Worm (Caenorhabditis elegans) whole organism, mixed stage, embryonic: ENCODE results near the gene tat-1.

ENCODE experiments used
- M03D4.4 ChIP-seq: sonication (generic microtip); optimal IDR thresholded peaks from 2 replicates; lab custom pipeline; 2017; ENCODE audit warnings: mild to moderate bottlenecking, missing genetic modification characterization, missing compliant biosample characterization
- bed-3 ChIP-seq: fragments of 200-800 bp; sonication (Bioruptor generic); optimal IDR thresholded peaks from 3 replicates; lab custom pipeline; 2018; ENCODE audit warnings: mild to moderate bottlenecking, missing genetic modification characterization, moderate library complexity, missing compliant biosample characterization
- blmp-1 ChIP-seq: fragments of 150-350 bp; optimal IDR thresholded peaks from 2 replicates; lab custom pipeline; 2014; ENCODE audit warnings: missing biosample characterization, missing genetic modification characterization
- ceh-39 ChIP-seq: fragments of 150-350 bp; optimal IDR thresholded peaks from 2 replicates; lab custom pipeline; 2014; ENCODE audit warnings: missing biosample characterization, missing genetic modification characterization
- ceh-43 ChIP-seq: fragments of 200-800 bp; sonication (Bioruptor generic); optimal IDR thresholded peaks from 2 replicates; lab custom pipeline; 2018; ENCODE audit warnings: mild to moderate bottlenecking, missing genetic modification characterization, moderate library complexity, missing compliant biosample characterization
- ceh-83 ChIP-seq: fragments of 200-800 bp; sonication (Bioruptor generic); optimal IDR thresholded peaks from 2 replicates; lab custom pipeline; 2018; ENCODE audit warnings: mild to moderate bottlenecking, missing genetic modification characterization, missing compliant biosample characterization
- ces-1 ChIP-seq: fragments of 150-350 bp; optimal IDR thresholded peaks from 2 replicates; lab custom pipeline; 2014; ENCODE audit warnings: missing biosample characterization, missing genetic modification reagents, missing genetic modification characterization
- cnd-1 ChIP-seq: fragments of 200-800 bp; sonication (Bioruptor generic); optimal IDR thresholded peaks from 2 replicates; lab custom pipeline; 2018; ENCODE audit warnings: mild to moderate bottlenecking, missing genetic modification characterization, missing compliant biosample characterization
- drap-1 ChIP-seq: fragments of 200-800 bp; sonication (Bioruptor generic); optimal IDR thresholded peaks from 3 replicates; lab custom pipeline; 2018; ENCODE audit warnings: mild to moderate bottlenecking, missing genetic modification characterization, missing compliant biosample characterization
- elt-1 ChIP-seq: sonication (generic microtip); optimal IDR thresholded peaks from 2 replicates; lab custom pipeline; 2017; ENCODE audit warnings: missing genetic modification characterization, mild to moderate bottlenecking, missing compliant biosample characterization, antibody characterized with exemption, moderate library complexity, borderline replicate concordance; ENCODE audit not compliant: insufficient read depth
- elt-3 ChIP-seq: fragments of 150-350 bp; optimal IDR thresholded peaks from 2 replicates; lab custom pipeline; 2014; ENCODE audit warnings: missing biosample characterization, missing genetic modification characterization
- flh-1 ChIP-seq: fragments of 200-800 bp; sonication (Bioruptor generic); optimal IDR thresholded peaks from 2 replicates; lab custom pipeline; 2018; ENCODE audit warnings: mild to moderate bottlenecking, missing genetic modification characterization, moderate library complexity, missing compliant biosample characterization
- ham-2 ChIP-seq: fragments of 200-800 bp; sonication (Bioruptor generic); optimal IDR thresholded peaks from 2 replicates; lab custom pipeline; 2018; ENCODE audit warnings: mild to moderate bottlenecking, missing genetic modification characterization, missing compliant biosample characterization
- hlh-1 ChIP-seq: fragments of 150-350 bp; optimal IDR thresholded peaks from 2 replicates; lab custom pipeline; 2014; ENCODE audit warnings: missing biosample characterization, missing genetic modification reagents, missing genetic modification characterization
- lin-13 ChIP-seq: fragments of 150-350 bp; optimal IDR thresholded peaks from 2 replicates; lab custom pipeline; 2014; ENCODE audit warnings: missing biosample characterization, missing genetic modification characterization
- lin-32 ChIP-seq: fragments of 200-800 bp; sonication (Bioruptor generic); optimal IDR thresholded peaks from 2 replicates; lab custom pipeline; 2018; ENCODE audit warnings: mild to moderate bottlenecking, missing genetic modification characterization, missing compliant biosample characterization
- lsy-2 ChIP-seq: fragments of 150-350 bp; optimal IDR thresholded peaks from 2 replicates; lab custom pipeline; 2014; ENCODE audit warnings: missing biosample characterization, missing genetic modification characterization
- mab-5 ChIP-seq: fragments of 150-350 bp; optimal IDR thresholded peaks from 2 replicates; lab custom pipeline; 2014; ENCODE audit warnings: missing biosample characterization, missing genetic modification characterization
- mep-1 ChIP-seq: fragments of 150-350 bp; optimal IDR thresholded peaks from 2 replicates; lab custom pipeline; 2017; ENCODE audit warnings: missing biosample characterization, missing genetic modification reagents, missing genetic modification characterization, inconsistent platforms
- mls-2 ChIP-seq: sonication (generic microtip); optimal IDR thresholded peaks from 2 replicates; lab custom pipeline; 2016; ENCODE audit warnings: mild to moderate bottlenecking, missing genetic modification characterization, moderate library complexity, missing compliant biosample characterization
- nhr-12 ChIP-seq: fragments of 150-350 bp; optimal IDR thresholded peaks from 2 replicates; lab custom pipeline; 2014; ENCODE audit warnings: missing biosample characterization, missing genetic modification characterization
- nhr-2 ChIP-seq: fragments of 150-350 bp; optimal IDR thresholded peaks from 2 replicates; lab custom pipeline; 2014; ENCODE audit warnings: missing biosample characterization, missing genetic modification characterization
- nhr-28 ChIP-seq: fragments of 150-350 bp; optimal IDR thresholded peaks from 2 replicates; lab custom pipeline; 2014; ENCODE audit warnings: missing biosample characterization, missing genetic modification characterization
- nhr-76 ChIP-seq: sonication (generic microtip); optimal IDR thresholded peaks from 2 replicates; lab custom pipeline; 2017; ENCODE audit warnings: missing biosample characterization, missing genetic modification characterization
- pha-4 ChIP-seq: fragments of 150-350 bp; optimal IDR thresholded peaks from 2 replicates; lab custom pipeline; 2018; ENCODE audit warnings: missing biosample characterization, missing genetic modification reagents, missing genetic modification characterization
- sem-2 ChIP-seq: fragments of 200-800 bp; sonication (Bioruptor generic); optimal IDR thresholded peaks from 2 replicates; lab custom pipeline; 2018; ENCODE audit warnings: mild to moderate bottlenecking, missing genetic modification characterization, missing compliant biosample characterization
- snpc-4 ChIP-seq: fragments of 150-350 bp; optimal IDR thresholded peaks from 2 replicates; lab custom pipeline; 2014; ENCODE audit warnings: missing biosample characterization, missing genetic modification characterization
- sptf-1 ChIP-seq: sonication (generic microtip); optimal IDR thresholded peaks from 2 replicates; lab custom pipeline; 2017; ENCODE audit warnings: mild to moderate bottlenecking, missing genetic modification characterization, moderate library complexity, missing compliant biosample characterization
- tbx-8 ChIP-seq: fragments of 200-800 bp; sonication (Bioruptor generic); optimal IDR thresholded peaks from 2 replicates; lab custom pipeline; 2018; ENCODE audit warnings: mild to moderate bottlenecking, missing genetic modification characterization, moderate library complexity, missing compliant biosample characterization
- unc-120 ChIP-seq: sonication (generic microtip); optimal IDR thresholded peaks from 2 replicates; lab custom pipeline; 2017; ENCODE audit warnings: missing genetic modification characterization, missing compliant biosample characterization; ENCODE audit not compliant: poor library complexity, severe bottlenecking
- unc-39 ChIP-seq: fragments of 150-350 bp; optimal IDR thresholded peaks from 2 replicates; lab custom pipeline; 2014; ENCODE audit warnings: missing biosample characterization, missing genetic modification characterization
- unc-62 ChIP-seq: fragments of 150-350 bp; optimal IDR thresholded peaks from 2 replicates; lab custom pipeline; 2014; ENCODE audit warnings: missing biosample characterization, missing genetic modification reagents, missing genetic modification characterization
- zip-8 ChIP-seq: fragments of 150-350 bp; optimal IDR thresholded peaks from 2 replicates; lab custom pipeline; 2014; ENCODE audit warnings: missing biosample characterization, missing genetic modification characterization
- ztf-11 ChIP-seq: fragments of 150-350 bp; optimal IDR thresholded peaks from 2 replicates; lab custom pipeline; 2014; ENCODE audit warnings: missing biosample characterization, missing genetic modification characterization

Gene tat-1

ce11 chrIII:12369476-12369875 is 52.0 kb downstream of the tat-1 start:
- TF ChIP-seq elt-1 (tag; lab: Kevin White, UChicago) (no peak), mab-5 (tag; lab: Kevin White, UChicago) (no peak), lin-13 (peak; percentile 43), ces-1 (peak; percentile 37), ceh-83 (GFP tag; lab: Kevin White, UChicago) (no peak), hlh-1 (peak; percentile 100)

- TF ChIP-seq drap-1 (GFP tag; lab: Kevin White, UChicago), result peak; percentile 54
- no peak for TF ChIP-seq tbx-8
- no peak for TF ChIP-seq ceh-43 (GFP tag; lab: Kevin White, UChicago)
- TF ChIP-seq unc-120, result peak; percentile 41
- TF ChIP-seq mab-5 (tag; lab: Kevin White, UChicago), result no peak
- no peak for TF ChIP-seq M03D4.4 (tag; lab: Kevin White, UChicago)
- peak; percentile 46 for TF ChIP-seq ceh-39 (tag; lab: Kevin White, UChicago)
- peak; percentile 45 for TF ChIP-seq nhr-12 (tag; lab: Kevin White, UChicago)
- TF ChIP-seq unc-62 (GFP tag; lab: Kevin White, UChicago), result peak; percentile 12
- TF ChIP-seq ceh-83 (GFP tag; lab: Kevin White, UChicago), result peak; percentile 75
- TF ChIP-seq lin-13, result peak; percentile 27
- peak; percentile 53 for TF ChIP-seq mls-2
- TF ChIP-seq mep-1, result peak; percentile 50
- no peak for TF ChIP-seq nhr-76 (tag; lab: Kevin White, UChicago)
- peak; percentile 3 for TF ChIP-seq pha-4 (tag; lab: Kevin White, UChicago)
- peak; percentile 7 for TF ChIP-seq bed-3
- TF ChIP-seq sem-2 (GFP tag; lab: Kevin White, UChicago), result no peak
- TF ChIP-seq hlh-1, result peak; percentile 100
- TF ChIP-seq elt-3 (tag; lab: Kevin White, UChicago), result no peak
- peak; percentile 45 for TF ChIP-seq sptf-1
- peak; percentile 11 for TF ChIP-seq lsy-2
- TF ChIP-seq blmp-1, result no peak
- TF ChIP-seq ztf-11, result no peak
- peak; percentile 3 for TF ChIP-seq flh-1
- peak; percentile 52 for TF ChIP-seq cnd-1 (tag; lab: Kevin White, UChicago)
- TF ChIP-seq nhr-28 (tag; lab: Kevin White, UChicago), result no peak
- no peak for TF ChIP-seq elt-1 (tag; lab: Kevin White, UChicago)
- no peak for TF ChIP-seq nhr-2 (tag; lab: Kevin White, UChicago)
- TF ChIP-seq ham-2 (GFP tag; lab: Kevin White, UChicago), result peak; percentile 23
Measured at ce11 chrIII:12368462-12369306, 52.8 kb downstream of the tat-1 start, which contains the start of gene his-72. Gene his-72 (minus strand): TSS chrIII:12369050.

ce11 chrIII:12367891-12368290 is 53.6 kb downstream of the tat-1 start:
- no peak for TF ChIP-seq mab-5 (tag; lab: Kevin White, UChicago)
- no peak for TF ChIP-seq snpc-4 (tag; lab: Kevin White, UChicago)
- TF ChIP-seq, all 35 proteins: peak for 0

DNA sequence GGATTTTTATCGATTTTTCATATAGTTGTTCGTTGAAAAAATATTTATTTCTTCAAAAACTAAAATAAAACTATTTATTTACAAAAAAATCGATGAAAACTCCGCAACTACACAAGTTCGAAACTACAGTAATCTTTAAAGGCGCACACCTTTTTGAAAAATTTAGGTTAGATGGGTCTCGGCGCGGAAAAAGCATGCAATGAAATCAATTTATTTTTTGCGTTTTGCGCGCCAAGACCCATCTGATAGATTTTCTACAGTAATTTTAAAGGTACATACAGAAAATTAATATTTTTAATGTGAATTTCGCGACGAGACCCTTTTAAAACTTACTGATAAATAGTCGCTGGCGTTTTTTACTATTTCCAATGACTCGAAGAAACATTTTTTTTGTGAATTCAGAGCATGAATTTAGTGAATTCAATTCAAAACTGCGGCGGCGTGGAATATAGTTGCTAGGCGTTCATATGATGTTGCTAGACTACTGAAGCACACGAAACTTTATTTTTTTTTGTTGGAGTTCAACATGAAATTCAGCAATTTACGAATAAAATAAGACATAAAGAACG is 54.4 kb downstream of the tat-1 start, which contains the start of gene Y75B8A.33:
Gene Y75B8A.33, minus strand, starts transcription at position 385 of the 569 bp plus-strand sequence.
- TF ChIP-seq pha-4 (tag; lab: Kevin White, UChicago) (no peak), ceh-83 (GFP tag; lab: Kevin White, UChicago) (peak; percentile 44), mep-1 (no peak), sptf-1 (peak; percentile 8), ceh-43 (GFP tag; lab: Kevin White, UChicago) (no peak)
- TF ChIP-seq, all 35 proteins: peak for 2

DNA sequence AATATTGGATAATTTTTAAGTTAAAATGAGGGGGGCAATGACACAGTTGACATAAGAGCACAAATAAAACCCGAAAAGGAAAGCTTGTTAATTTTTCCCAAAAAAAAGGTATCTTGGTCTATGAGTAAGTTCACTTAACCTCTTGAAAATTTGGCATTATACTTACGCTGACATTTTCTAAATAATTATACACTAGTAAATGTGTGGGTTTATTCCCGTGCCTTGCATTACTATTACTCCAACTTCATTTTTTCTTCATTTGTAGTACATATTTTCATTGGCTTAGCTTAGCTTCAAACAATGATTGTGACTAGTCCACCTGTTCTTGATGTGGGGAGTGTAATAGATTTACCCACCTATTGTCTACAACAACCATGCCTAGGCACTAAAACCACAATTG is 62.3 kb downstream of the tat-1 start, which contains the start of gene Y75B8A.34:
Gene Y75B8A.34, plus strand, starts transcription at position 301 of the 400 bp plus-strand sequence.
- no peak for TF ChIP-seq nhr-76 (tag; lab: Kevin White, UChicago)
- no peak for TF ChIP-seq flh-1
- no peak for TF ChIP-seq lin-32 (GFP tag; lab: Kevin White, UChicago)
- no peak for TF ChIP-seq ceh-83 (GFP tag; lab: Kevin White, UChicago)
- TF ChIP-seq lsy-2, result no peak
- TF ChIP-seq lin-13, result no peak
- TF ChIP-seq pha-4 (tag; lab: Kevin White, UChicago), result no peak
- TF ChIP-seq unc-120, result no peak
- no peak for TF ChIP-seq mab-5 (tag; lab: Kevin White, UChicago)
- TF ChIP-seq bed-3, result no peak
- TF ChIP-seq tbx-8, result no peak
- TF ChIP-seq blmp-1, result no peak
- no peak for TF ChIP-seq mls-2
- no peak for TF ChIP-seq unc-39
- no peak for TF ChIP-seq ham-2 (GFP tag; lab: Kevin White, UChicago)
- no peak for TF ChIP-seq nhr-2 (tag; lab: Kevin White, UChicago)
- no peak for TF ChIP-seq sptf-1
- no peak for TF ChIP-seq zip-8
- TF ChIP-seq cnd-1 (tag; lab: Kevin White, UChicago), result no peak
- TF ChIP-seq snpc-4 (tag; lab: Kevin White, UChicago), result no peak
